Fruit fly (Drosophila melanogaster) S2 (cell line): ENCODE results near the gene CG2991.

ENCODE experiments used
- CG8478 ChIP-seq: fragments of >200 bp; optimal IDR thresholded peaks from 2 replicates; lab custom pipeline; 2018
- CTCF ChIP-seq, 2 experiments: fragments of >200 bp; optimal IDR thresholded peaks; 2 replicates each; lab custom pipeline; 2018

DNA sequence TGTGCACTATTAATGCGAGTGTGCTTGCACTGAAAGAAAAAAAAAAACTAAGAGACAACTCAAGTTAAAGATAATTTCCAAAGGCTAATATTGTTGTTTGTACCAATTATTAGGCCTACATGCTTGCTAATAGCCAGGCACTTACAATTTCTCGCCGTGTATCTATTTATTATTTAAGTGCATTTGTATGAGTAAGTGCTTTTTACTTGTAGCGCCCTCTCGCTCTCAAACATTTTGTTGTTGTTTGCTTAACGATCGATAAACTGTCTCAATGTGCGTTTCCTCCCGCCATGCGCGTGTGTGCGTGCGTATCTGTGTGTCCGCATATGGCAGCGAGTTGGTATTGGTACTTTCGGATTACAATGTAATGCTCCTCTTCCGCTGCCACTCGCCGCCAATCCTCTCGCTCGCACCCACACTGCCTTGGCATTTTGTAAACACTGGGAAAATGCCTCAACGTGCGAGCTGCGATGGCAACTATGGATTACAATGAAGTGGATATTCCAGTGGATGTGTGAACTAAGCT lies 40.1 kb downstream of the CG2991 start:
- no peak for TF ChIP-seq CTCF (optimal IDR thresholded peaks at IDR 0.05; lab: Kevin White, UChicago)
- no peak for TF ChIP-seq CG8478 (lab: Kevin White, UChicago)
